Worm (Caenorhabditis elegans): ENCODE data around the gene sulp-5.

- TF ChIP-seq unc-62 (GFP tag; optimal IDR thresholded peaks at IDR 0.05), result no peak
- TF ChIP-seq skn-1 (tag; optimal IDR thresholded peaks at IDR 0.05), result no peak
- TF ChIP-seq lin-11 (tag; optimal IDR thresholded peaks at IDR 0.05), result no peak
These were observed 46.5 kb upstream of the sulp-5 start, which contains the start of gene pho-8 for ce11 chrV:11833319-11833718.
